Worm (Caenorhabditis elegans) whole organism, midembryonic: ENCODE results near the gene ttll-12.
A peak's percentile ranks its signal among the peaks of the same experiment; 100 is the strongest.

Experiments
- T22C8.4 ChIP-seq: fragments of 200-800 bp; sonication (Bioruptor generic); IDR thresholded peaks from 2 replicates; pipeline ENCODE4 v1.3.6; 2022; ENCODE audit warnings: missing genetic modification characterization, missing compliant biosample characterization
- cog-1 ChIP-seq: sonication (generic microtip); optimal IDR thresholded peaks from 2 replicates; lab custom pipeline; 2016; ENCODE audit warnings: missing genetic modification characterization, missing compliant biosample characterization
- flt-1 ChIP-seq: fragments of 200-800 bp; sonication (Bioruptor generic); IDR thresholded peaks from 2 replicates; pipeline ENCODE4 v1.3.6; 2022; ENCODE audit warnings: missing genetic modification characterization, missing compliant biosample characterization
- klf-2 ChIP-seq: fragments of 200-800 bp; sonication (Bioruptor generic); conservative IDR thresholded peaks from 2 replicates; pipeline ENCODE4 v1.3.6; 2022; ENCODE audit warnings: missing genetic modification reagents, missing genetic modification characterization, missing compliant biosample characterization
- med-1 ChIP-seq: sonication (generic microtip); optimal IDR thresholded peaks from 2 replicates; lab custom pipeline; 2017; ENCODE audit warnings: missing genetic modification characterization, mild to moderate bottlenecking, missing compliant biosample characterization, antibody characterized with exemption, missing genetic modification reagents; ENCODE audit not compliant: insufficient read depth
- ref-1 ChIP-seq: fragments of 200-800 bp; sonication (Bioruptor generic); conservative IDR thresholded peaks from 2 replicates; pipeline ENCODE4 v1.3.6; 2022; ENCODE audit warnings: missing genetic modification reagents, missing genetic modification characterization, missing compliant biosample characterization
- tab-1 ChIP-seq: fragments of 200-800 bp; sonication (Bioruptor generic); IDR thresholded peaks from 2 replicates; pipeline ENCODE4 v1.3.6; 2022; ENCODE audit warnings: missing genetic modification characterization, missing compliant biosample characterization
- ztf-23 ChIP-seq: fragments of 200-800 bp; sonication (Bioruptor generic); IDR thresholded peaks from 2 replicates; pipeline ENCODE4 v1.3.6; 2022; ENCODE audit warnings: missing genetic modification reagents, missing genetic modification characterization, missing compliant biosample characterization
- ztf-29 ChIP-seq: fragments of 200-800 bp; sonication (Bioruptor generic); IDR thresholded peaks from 2 replicates; pipeline ENCODE4 v1.3.6; 2022; ENCODE audit warnings: missing genetic modification reagents, missing genetic modification characterization, missing compliant biosample characterization

Gene ttll-12

DNA sequence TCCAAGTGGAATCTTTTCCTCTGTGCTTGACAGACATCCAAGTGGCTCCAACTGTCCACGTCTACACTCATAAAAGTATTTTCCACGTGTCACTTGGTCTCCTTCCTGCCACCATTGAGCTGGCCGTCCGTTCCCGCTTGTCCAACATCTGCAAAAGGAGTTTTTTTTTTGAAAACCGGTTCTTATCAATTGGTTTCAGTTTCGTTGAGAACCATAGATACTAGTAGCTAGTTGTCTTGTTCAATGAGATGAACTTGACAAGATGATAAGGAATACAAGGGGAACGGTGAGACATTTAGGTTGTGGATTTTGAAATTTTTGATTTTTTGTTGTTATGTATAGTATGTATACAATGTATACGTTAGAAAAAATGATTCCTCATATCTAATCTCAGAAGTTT lies 7.0 kb downstream of the ttll-12 start:
- TF ChIP-seq ref-1 (GFP tag; lab: Robert Waterston, UW) (no peak), ztf-23 (GFP tag; lab: Robert Waterston, UW) (no peak), ztf-29 (GFP tag; lab: Robert Waterston, UW) (no peak), flt-1 (no peak), cog-1 (tag; lab: Kevin White, UChicago) (no peak), T22C8.4 (GFP tag; lab: Robert Waterston, UW) (no peak)

DNA sequence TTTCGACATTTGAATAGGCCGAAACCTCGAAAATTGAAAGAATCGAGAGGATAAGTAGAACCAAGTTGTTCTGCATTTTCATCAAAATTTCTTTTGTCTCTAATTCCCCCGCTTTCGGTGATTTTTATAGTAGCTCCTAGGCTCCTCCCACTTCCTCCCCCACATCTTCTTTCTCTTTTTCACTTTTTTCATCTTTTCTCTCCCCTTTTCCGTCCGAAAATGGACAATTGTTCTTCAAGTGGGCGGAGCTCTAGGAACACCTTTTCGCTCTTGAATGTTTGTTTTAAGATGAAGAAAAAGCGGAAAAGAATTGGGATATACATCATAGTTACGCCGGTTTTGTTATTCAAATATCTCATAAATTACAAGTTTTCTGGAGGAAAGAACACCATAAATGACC lies 7.7 kb downstream of the ttll-12 start, which contains the start of gene F42A8.1:
TSS of gene F42A8.1 (minus strand) at position 101 of the 400 bp plus-strand sequence.
- TF ChIP-seq tab-1 (GFP tag; lab: Robert Waterston, UW) (no peak), klf-2 (GFP tag; lab: Robert Waterston, UW) (no peak), ztf-23 (GFP tag; lab: Robert Waterston, UW) (no peak), cog-1 (tag; lab: Kevin White, UChicago) (no peak), T22C8.4 (GFP tag; lab: Robert Waterston, UW) (no peak), flt-1 (no peak), med-1 (no peak), ref-1 (GFP tag; lab: Robert Waterston, UW) (no peak), ztf-29 (GFP tag; lab: Robert Waterston, UW) (no peak)

DNA sequence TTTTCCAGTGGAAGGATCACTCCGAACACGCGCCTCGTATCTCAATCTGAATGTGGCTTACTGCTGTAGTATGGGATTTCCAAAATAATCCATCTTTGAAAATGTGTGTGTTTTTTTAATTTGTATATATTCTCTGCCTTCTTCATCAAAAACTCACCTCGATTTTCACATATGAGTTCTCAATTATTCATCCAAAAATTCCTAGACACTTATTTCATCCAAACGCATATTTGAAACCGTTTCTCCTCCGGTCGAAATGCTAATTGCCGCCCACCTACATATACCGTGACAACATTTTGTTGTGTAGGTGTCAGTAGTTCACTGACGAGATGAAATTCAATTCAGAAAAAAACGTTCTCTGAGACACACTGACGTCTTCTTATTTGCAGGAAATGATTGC lies 8.6 kb downstream of the ttll-12 start:
- TF ChIP-seq T22C8.4 (GFP tag; lab: Robert Waterston, UW) (no peak), ref-1 (GFP tag; lab: Robert Waterston, UW) (no peak), flt-1 (no peak), cog-1 (tag; lab: Kevin White, UChicago) (no peak), klf-2 (GFP tag; lab: Robert Waterston, UW) (no peak), ztf-23 (GFP tag; lab: Robert Waterston, UW) (no peak), med-1 (no peak), ztf-29 (GFP tag; lab: Robert Waterston, UW) (no peak), tab-1 (GFP tag; lab: Robert Waterston, UW) (no peak)

DNA sequence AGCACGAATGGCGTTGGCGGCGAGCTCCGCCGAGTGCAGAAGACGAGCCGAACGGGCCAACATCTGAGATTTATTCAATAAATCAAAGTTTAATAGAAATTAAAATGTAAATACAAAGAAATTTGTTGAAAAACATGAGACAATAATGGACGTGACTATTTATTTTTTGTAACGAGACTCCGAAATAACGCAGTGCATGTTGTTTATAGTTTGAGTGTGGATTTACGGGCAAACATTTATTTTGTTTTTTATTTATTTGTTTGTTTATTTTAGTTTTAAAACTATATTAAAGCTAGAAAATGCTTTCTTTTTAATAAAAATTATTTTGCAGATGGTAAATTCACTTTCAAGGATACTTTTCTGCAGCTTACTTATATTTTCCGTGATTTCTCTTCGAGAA lies 13.9 kb downstream of the ttll-12 start, which contains the start of the genes sdhb-1 and cup-15:
TSS of gene sdhb-1 (minus strand) at position 63 of the 400 bp plus-strand sequence.
TSS of gene cup-15 (plus strand) at position 332 of the 400 bp plus-strand sequence.
- TF ChIP-seq ref-1 (GFP tag; lab: Robert Waterston, UW) (no peak), T22C8.4 (GFP tag; lab: Robert Waterston, UW) (no peak), ztf-23 (GFP tag; lab: Robert Waterston, UW) (no peak), tab-1 (GFP tag; lab: Robert Waterston, UW) (no peak), klf-2 (GFP tag; lab: Robert Waterston, UW) (no peak)

DNA sequence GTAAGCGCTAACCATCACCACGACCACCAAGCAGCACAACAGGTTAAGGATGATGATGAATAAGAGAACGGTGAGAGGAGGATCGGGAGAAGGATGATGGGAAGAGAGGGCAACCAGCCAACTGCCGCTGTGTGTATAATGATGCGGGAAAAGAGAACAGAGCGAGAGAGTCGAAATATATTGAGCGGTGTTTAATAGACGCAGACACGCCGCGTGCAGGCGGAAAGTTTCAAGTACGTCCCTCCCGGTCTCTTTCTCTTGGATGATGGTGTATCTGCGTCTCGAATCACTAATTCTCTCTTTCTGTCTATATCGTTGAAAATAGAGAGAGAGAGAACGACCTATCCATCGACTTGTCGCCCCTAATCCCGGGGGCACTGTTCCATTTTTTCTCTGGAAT lies 17.9 kb downstream of the ttll-12 start:
- TF ChIP-seq ztf-29 (GFP tag; lab: Robert Waterston, UW), result no peak
- peak; percentile 27 for TF ChIP-seq cog-1 (tag; lab: Kevin White, UChicago)

DNA sequence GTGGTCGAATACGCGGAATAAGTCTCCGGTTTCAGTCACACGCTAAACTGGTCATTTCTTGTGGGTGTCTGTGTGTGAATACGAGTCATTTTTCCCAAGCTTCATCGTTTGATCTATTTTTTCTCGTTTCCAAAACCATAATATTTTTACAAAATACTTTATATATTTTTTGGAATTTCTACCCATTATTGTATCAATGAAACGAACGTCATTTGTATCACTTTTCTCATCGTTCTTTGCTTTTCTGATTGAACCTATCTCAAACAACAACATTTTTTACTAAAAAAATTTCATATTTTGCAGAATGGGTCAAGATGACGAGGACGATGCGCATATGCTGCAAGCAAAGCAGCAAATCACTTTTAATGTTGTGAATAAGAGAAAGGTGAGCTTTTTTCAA lies 19.4 kb downstream of the ttll-12 start, which contains the start of gene mel-11:
TSS of gene mel-11 (plus strand) at position 301 of the 400 bp plus-strand sequence.
- no peak for TF ChIP-seq klf-2 (GFP tag; lab: Robert Waterston, UW)
- no peak for TF ChIP-seq ztf-23 (GFP tag; lab: Robert Waterston, UW)
- no peak for TF ChIP-seq cog-1 (tag; lab: Kevin White, UChicago)
- TF ChIP-seq ztf-29 (GFP tag; lab: Robert Waterston, UW), result no peak
- TF ChIP-seq T22C8.4 (GFP tag; lab: Robert Waterston, UW), result no peak
- no peak for TF ChIP-seq ref-1 (GFP tag; lab: Robert Waterston, UW)
- no peak for TF ChIP-seq flt-1
- no peak for TF ChIP-seq tab-1 (GFP tag; lab: Robert Waterston, UW)
- no peak for TF ChIP-seq med-1

DNA sequence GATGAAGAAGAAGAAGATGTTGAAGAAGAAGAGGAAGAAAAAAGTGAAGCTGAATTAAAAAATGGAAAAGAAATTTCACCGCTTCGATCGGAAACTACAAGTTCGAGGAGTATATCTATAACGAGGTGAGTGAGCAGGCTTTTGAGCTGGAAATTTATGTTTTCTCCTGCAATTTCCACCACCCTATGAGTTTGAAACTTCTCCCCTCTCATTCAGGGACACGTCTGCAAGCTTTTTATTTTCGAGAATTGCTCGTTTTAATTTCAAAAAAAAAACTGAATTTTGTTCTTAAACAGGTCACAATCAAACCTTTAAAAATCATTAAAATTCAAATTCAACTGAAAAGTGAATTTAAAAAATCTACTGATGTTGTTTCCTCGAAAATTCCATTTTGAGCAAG lies 23.5 kb downstream of the ttll-12 start:
- TF ChIP-seq cog-1 (tag; lab: Kevin White, UChicago), result no peak

DNA sequence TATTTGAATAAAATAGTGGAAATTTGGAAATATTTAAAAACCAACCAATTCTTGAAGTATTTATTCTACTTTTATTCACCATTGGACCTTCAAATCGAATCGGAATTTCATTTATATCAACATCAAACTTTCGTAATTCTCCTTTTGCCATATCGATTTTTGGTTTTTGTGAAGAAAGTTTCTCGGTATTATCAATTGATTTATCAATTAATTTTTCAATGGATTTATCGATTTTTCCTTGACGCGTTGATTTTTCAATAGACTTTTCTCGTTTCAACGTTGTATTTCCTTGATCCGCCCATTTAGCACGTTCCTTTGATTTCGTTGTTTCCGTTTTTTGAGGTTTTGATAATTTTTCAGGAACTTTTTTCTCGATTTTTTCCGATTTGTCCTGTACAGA lies 30.6 kb downstream of the ttll-12 start:
- TF ChIP-seq T22C8.4 (GFP tag; lab: Robert Waterston, UW) (0 out of 2 replicates have a peak, but pooled peaks have one; percentile 6), ref-1 (GFP tag; lab: Robert Waterston, UW) (no peak)

DNA sequence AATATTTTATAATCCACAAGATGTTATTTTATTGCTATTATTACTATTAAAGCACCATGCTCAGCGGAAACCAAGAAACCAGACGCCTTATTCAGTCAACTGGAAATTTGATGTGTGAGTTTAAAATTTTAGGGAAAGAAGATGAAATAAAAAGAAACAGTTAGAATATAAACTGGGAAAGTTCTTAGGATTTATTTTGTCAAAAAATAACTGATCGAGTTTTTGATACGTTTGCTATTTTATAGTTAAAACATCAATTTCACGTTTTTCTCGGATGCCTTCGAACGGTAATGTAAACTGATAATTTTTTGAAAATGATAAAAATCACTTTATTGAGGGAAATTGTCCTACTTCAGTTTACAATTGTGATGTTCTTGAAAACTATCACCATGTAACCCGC lies 33.6 kb downstream of the ttll-12 start, which contains the start of gene C06C3.3:
TSS of gene C06C3.3 (minus strand) at position 101 of the 400 bp plus-strand sequence.
- TF ChIP-seq T22C8.4 (GFP tag; lab: Robert Waterston, UW) (no peak), flt-1 (no peak), tab-1 (GFP tag; lab: Robert Waterston, UW) (no peak), ztf-29 (GFP tag; lab: Robert Waterston, UW) (no peak), ztf-23 (GFP tag; lab: Robert Waterston, UW) (no peak), med-1 (no peak)

DNA sequence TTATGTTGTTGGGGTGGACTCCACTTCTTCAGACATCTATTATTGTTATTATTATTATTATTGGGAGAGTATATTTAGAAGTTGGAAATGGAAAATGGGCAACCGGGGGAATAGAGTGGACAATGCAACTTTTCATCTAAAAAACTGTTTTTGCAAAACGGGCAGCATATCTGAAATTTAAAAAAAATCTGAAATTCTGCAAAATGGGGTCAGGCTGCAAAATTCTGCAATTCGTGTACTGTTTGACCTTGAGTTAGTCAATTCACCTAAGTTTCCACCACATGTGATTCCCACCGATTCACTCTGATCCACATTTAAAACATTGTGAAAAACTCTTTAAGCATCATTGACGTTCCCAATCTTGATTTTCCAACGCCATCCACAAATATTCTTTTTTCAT lies 34.2 kb downstream of the ttll-12 start, which contains the start of gene C06C3.4:
TSS of gene C06C3.4 (plus strand) at position 301 of the 400 bp plus-strand sequence.
- no peak for TF ChIP-seq tab-1 (GFP tag; lab: Robert Waterston, UW)
- no peak for TF ChIP-seq flt-1
- no peak for TF ChIP-seq med-1
- TF ChIP-seq ztf-29 (GFP tag; lab: Robert Waterston, UW), result no peak
- TF ChIP-seq T22C8.4 (GFP tag; lab: Robert Waterston, UW), result no peak

DNA sequence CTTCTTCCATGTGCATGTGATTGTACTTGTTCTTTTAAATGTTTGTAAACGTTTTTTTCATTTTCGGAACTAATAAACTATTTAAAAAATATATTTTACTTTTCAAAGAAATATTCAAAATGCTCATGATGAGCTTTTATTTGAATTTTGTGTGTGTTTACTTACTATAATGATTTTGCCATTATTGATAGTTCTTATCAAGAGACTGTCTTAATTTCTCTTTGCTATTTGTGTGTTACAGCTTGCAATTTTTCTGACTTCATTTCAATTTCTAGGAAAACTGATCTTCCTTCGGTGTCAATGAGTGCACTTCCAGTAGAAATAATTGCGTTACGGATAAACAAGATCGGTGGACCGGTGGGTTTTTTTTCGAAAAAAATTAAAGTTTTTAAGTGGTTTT lies 36.0 kb downstream of the ttll-12 start, which contains the start of gene C06C3.12:
TSS of gene C06C3.12 (plus strand) at position 301 of the 400 bp plus-strand sequence.
- TF ChIP-seq cog-1 (tag; lab: Kevin White, UChicago) (no peak), tab-1 (GFP tag; lab: Robert Waterston, UW) (no peak), klf-2 (GFP tag; lab: Robert Waterston, UW) (no peak), T22C8.4 (GFP tag; lab: Robert Waterston, UW) (no peak), ztf-23 (GFP tag; lab: Robert Waterston, UW) (no peak), med-1 (no peak), ref-1 (GFP tag; lab: Robert Waterston, UW) (no peak), flt-1 (no peak), ztf-29 (GFP tag; lab: Robert Waterston, UW) (no peak)
